Worm (Caenorhabditis elegans) whole organism, L4 larva: Measurements from ENCODE around the gene tceb-3.

Experiments used
- F49E8.2 ChIP-seq: sonication (generic microtip); optimal IDR thresholded peaks from 2 replicates; lab custom pipeline; 2016; ENCODE audit warnings: missing compliant biosample characterization, mild to moderate bottlenecking, missing genetic modification characterization, borderline replicate concordance
- ZK546.5 ChIP-seq, 2 experiments: sonication (generic microtip); optimal IDR thresholded peaks; 2 replicates each; lab custom pipeline; 2017; ENCODE audit warnings: missing biosample characterization in 2 of 2, missing genetic modification characterization in 2 of 2
- ama-1 ChIP-seq: fragments of 150-350 bp; optimal IDR thresholded peaks from 2 replicates; lab custom pipeline; 2014; ENCODE audit warnings: inconsistent platforms, mixed read lengths
- cey-2 ChIP-seq: sonication (generic microtip); optimal IDR thresholded peaks from 3 replicates; lab custom pipeline; 2017; ENCODE audit warnings: missing genetic modification characterization, mild to moderate bottlenecking, missing compliant biosample characterization, antibody characterized with exemption, borderline replicate concordance; ENCODE audit not compliant: insufficient read depth
- daf-19 ChIP-seq: fragments of 200-800 bp; sonication (Bioruptor generic); conservative IDR thresholded peaks from 2 replicates; pipeline ENCODE4 v1.3.6; 2022; ENCODE audit warnings: missing genetic modification characterization, missing compliant biosample characterization
- fkh-10 ChIP-seq: fragments of 150-350 bp; optimal IDR thresholded peaks from 2 replicates; lab custom pipeline; 2014; ENCODE audit warnings: missing biosample characterization, missing genetic modification reagents, missing genetic modification characterization
- lin-29 ChIP-seq: fragments of 200-800 bp; sonication (Bioruptor generic); IDR thresholded peaks from 2 replicates; pipeline ENCODE4 v1.3.6; 2022; ENCODE audit warnings: missing genetic modification reagents, missing genetic modification characterization, missing compliant biosample characterization
- lin-39 ChIP-seq: fragments of 150-350 bp; optimal IDR thresholded peaks from 2 replicates; lab custom pipeline; 2014; ENCODE audit warnings: missing biosample characterization, missing genetic modification reagents, missing genetic modification characterization
- nhr-76 ChIP-seq: fragments of 150-350 bp; optimal IDR thresholded peaks from 2 replicates; lab custom pipeline; 2014; ENCODE audit warnings: missing biosample characterization, missing genetic modification characterization
- snpc-4 ChIP-seq: fragments of 150-350 bp; optimal IDR thresholded peaks from 2 replicates; lab custom pipeline; 2014; ENCODE audit warnings: missing biosample characterization, missing genetic modification characterization
- unc-130 ChIP-seq: sonication (generic microtip); optimal IDR thresholded peaks from 2 replicates; lab custom pipeline; 2016; ENCODE audit warnings: missing genetic modification reagents, missing genetic modification characterization, missing compliant biosample characterization
- unc-62 ChIP-seq, 3 experiments: fragments of 150-350 bp in 1 of 3; sonication (generic microtip); optimal IDR thresholded peaks in 2 of 3; peaks in 1 of 3; 1 replicate in 1 of 3; 2 replicates in 2 of 3; lab custom pipeline; 2014 to 2017; ENCODE audit warnings: missing biosample characterization in 3 of 3, missing genetic modification characterization in 3 of 3, missing genetic modification reagents in 3 of 3, missing genotype in 1 of 3
- zag-1 ChIP-seq: fragments of 150-350 bp; optimal IDR thresholded peaks from 2 replicates; lab custom pipeline; 2014; ENCODE audit warnings: missing biosample characterization, missing genetic modification characterization

- TF ChIP-seq F49E8.2 (tag; lab: Kevin White, UChicago), result no peak
- TF ChIP-seq lin-39 (tag; lab: Kevin White, UChicago), result no peak
- TF ChIP-seq unc-130 (GFP tag; lab: Kevin White, UChicago), result no peak
- TF ChIP-seq daf-19 (GFP tag; lab: Robert Waterston, UW), result no peak
- no peak for TF ChIP-seq lin-29
- no peak for TF ChIP-seq cey-2 (tag; lab: Kevin White, UChicago)
- TF ChIP-seq ama-1 (lab: Kevin White, UChicago), result no peak
- TF ChIP-seq ZK546.5 (tag; optimal IDR thresholded peaks at IDR 0.05; lab: Kevin White, UChicago), result no peak
- no peak for TF ChIP-seq fkh-10
- no peak for TF ChIP-seq nhr-76 (tag; lab: Kevin White, UChicago)
- TF ChIP-seq unc-62 (GFP tag; optimal IDR thresholded peaks at IDR 0.05 in 1 of 2; lab: Kevin White, UChicago), result no peak
- TF ChIP-seq unc-62 (tag; optimal IDR thresholded peaks at IDR 0.05; lab: Kevin White, UChicago), result no peak
- no peak for TF ChIP-seq zag-1 (tag; lab: Kevin White, UChicago)
- TF ChIP-seq snpc-4 (tag; lab: Kevin White, UChicago), result no peak
Observed at ce11 chrII:10945446-10945845, 1.8 kb downstream of the tceb-3 start.
